Worm (Caenorhabditis elegans): ENCODE data around the gene repo-1.

DNA sequence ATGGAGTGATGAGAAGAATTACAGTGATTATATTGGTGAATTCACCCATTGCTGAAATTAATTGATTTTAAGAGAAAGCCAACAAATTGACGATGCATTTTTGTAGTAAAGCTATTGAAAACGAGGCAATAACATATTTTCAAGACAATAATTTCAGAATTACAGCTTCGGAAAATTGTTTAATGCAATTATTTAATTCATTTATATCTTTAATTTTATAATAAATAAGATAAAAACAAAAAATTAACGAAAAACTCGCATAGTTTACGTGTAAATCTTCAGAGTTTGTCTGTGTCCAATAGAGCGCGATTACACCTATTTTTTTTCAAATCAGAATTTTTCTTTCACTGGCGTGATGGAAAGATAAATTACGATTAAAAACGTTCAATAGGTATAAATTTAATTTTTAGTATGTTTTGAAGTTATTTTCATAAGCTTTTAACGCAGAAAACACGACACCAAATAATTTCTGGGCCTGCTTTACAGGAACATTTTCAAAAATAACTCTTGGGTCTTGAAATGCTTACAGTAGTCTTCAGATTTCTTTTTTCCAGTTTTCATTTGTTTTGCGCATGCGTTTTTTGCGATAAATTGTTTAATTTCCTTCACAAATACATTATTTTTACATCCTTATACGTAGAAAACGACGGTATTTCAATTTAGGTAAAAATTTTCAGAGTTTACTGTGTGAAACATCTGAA is 6.0 kb upstream of the repo-1 start, which contains the start of gene tmed-1:
- TF ChIP-seq skn-1 (tag; optimal IDR thresholded peaks at IDR 0.05) (no peak), unc-39 (tag; optimal IDR thresholded peaks at IDR 0.05) (no peak), ztf-11 (tag; optimal IDR thresholded peaks at IDR 0.05) (no peak), elt-1 (tag; optimal IDR thresholded peaks at IDR 0.05) (no peak)
